Fruit fly (Drosophila melanogaster): Measurements from ENCODE around the gene CG43115.
A peak's percentile ranks its signal among the peaks of the same experiment; 100 is the strongest.

CG43115 gene

DNA sequence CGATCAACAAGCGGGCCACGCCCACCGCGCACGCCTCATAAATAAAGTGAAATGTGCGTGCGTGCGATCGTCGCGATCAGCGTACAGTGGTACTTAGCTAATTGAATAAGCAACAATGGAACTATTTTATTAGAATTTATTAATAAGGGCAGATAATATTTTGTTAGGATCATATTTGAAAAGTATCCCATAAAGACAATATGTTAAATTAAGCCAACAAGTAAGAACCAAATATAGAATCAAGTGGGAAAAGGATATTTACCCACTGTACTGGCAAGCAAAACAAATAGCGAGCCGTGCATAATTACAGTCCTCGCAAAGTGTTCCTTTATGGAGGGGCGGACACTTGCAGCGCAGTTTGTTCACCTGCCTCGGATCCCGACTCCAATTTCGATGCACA is 44.1 kb downstream of the CG43115 start (continued):
- peak; percentile 61; the same call in 2 of the 3 replicates for TF ChIP-seq CG8119 (GFP tag; IDR thresholded peaks at IDR 0.05)
- TF ChIP-seq topi (GFP tag; optimal IDR thresholded peaks at IDR 0.05): peak; percentile 67
- peak; percentile 63 for TF ChIP-seq CG31627 (GFP tag; optimal IDR thresholded peaks at IDR 0.05)
- no peak for TF ChIP-seq CG16779 (tag; optimal IDR thresholded peaks at IDR 0.05)
- TF ChIP-seq dac (GFP tag; optimal IDR thresholded peaks at IDR 0.05): no peak
- TF ChIP-seq CG3032 (tag; optimal IDR thresholded peaks at IDR 0.05): peak; percentile 62
- peak; percentile 56 for TF ChIP-seq CG8632 (GFP tag; optimal IDR thresholded peaks at IDR 0.05)
- TF ChIP-seq fd59A (GFP tag; optimal IDR thresholded peaks at IDR 0.05): peak; percentile 43
- TF ChIP-seq Eip93F (GFP tag; optimal IDR thresholded peaks at IDR 0.05): no peak
- TF ChIP-seq Sox15 (GFP tag; optimal IDR thresholded peaks at IDR 0.05): peak; percentile 18
- peak; percentile 61 for TF ChIP-seq CG3919 (GFP tag; optimal IDR thresholded peaks at IDR 0.05)
- TF ChIP-seq dsx (GFP tag; optimal IDR thresholded peaks at IDR 0.05; ENCODE audit: poor library complexity, severe bottlenecking): peak; percentile 41
- peak; percentile 58 for TF ChIP-seq OdsH (GFP tag; optimal IDR thresholded peaks at IDR 0.05)
- TF ChIP-seq acj6 (GFP tag; optimal IDR thresholded peaks at IDR 0.05): peak; percentile 37
- peak; percentile 41 for TF ChIP-seq spab (GFP tag; optimal IDR thresholded peaks at IDR 0.05)
- peak; percentile 49 for TF ChIP-seq Ets96B (tag; optimal IDR thresholded peaks at IDR 0.05)

dm6 chrX:6021414-6021813 is 44.8 kb downstream of the CG43115 start:
- TF ChIP-seq fkh (GFP tag; optimal IDR thresholded peaks at IDR 0.05) (no peak), svp (GFP tag) (peak; percentile 81), CG6163 (GFP tag; IDR thresholded peaks at IDR 0.05) (no peak), CG11762 (GFP tag; optimal IDR thresholded peaks at IDR 0.05; ENCODE audit: insufficient read depth) (no peak), CG9139 (GFP tag; optimal IDR thresholded peaks at IDR 0.05) (no peak), pdm3 (GFP tag; optimal IDR thresholded peaks at IDR 0.05) (peak; percentile 45), Gug (GFP tag; IDR thresholded peaks at IDR 0.05) (no peak), CG16779 (tag; optimal IDR thresholded peaks at IDR 0.05) (no peak), Sox14 (GFP tag; optimal IDR thresholded peaks at IDR 0.05) (peak; percentile 30), CG31627 (GFP tag; optimal IDR thresholded peaks at IDR 0.05) (peak; percentile 54), dac (GFP tag; optimal IDR thresholded peaks at IDR 0.05) (no peak), CG1621 (tag; optimal IDR thresholded peaks at IDR 0.05) (no peak), CG3919 (GFP tag; optimal IDR thresholded peaks at IDR 0.05) (peak; percentile 50), Eip93F (GFP tag; optimal IDR thresholded peaks at IDR 0.05) (no peak), salr (GFP tag; optimal IDR thresholded peaks at IDR 0.05) (peak in 1 of 2 experiments; percentile 0), CG6808 (GFP tag; optimal IDR thresholded peaks at IDR 0.05) (no peak), Eip75B (GFP tag; optimal IDR thresholded peaks at IDR 0.05) (peak; percentile 40), cyc (GFP tag; optimal IDR thresholded peaks at IDR 0.05) (peak; percentile 54), topi (GFP tag; optimal IDR thresholded peaks at IDR 0.05) (peak; percentile 61), Sox15 (GFP tag; optimal IDR thresholded peaks at IDR 0.05) (no peak), Hr38 (GFP tag; optimal IDR thresholded peaks at IDR 0.05) (no peak), CG11294 (GFP tag; IDR thresholded peaks at IDR 0.05) (no peak), vri (GFP tag; optimal IDR thresholded peaks at IDR 0.05) (peak; percentile 51), esn (GFP tag; optimal IDR thresholded peaks at IDR 0.05) (peak; percentile 61), net (GFP tag; optimal IDR thresholded peaks at IDR 0.05) (no peak), CG3032 (tag; optimal IDR thresholded peaks at IDR 0.05) (no peak), fd59A (GFP tag; optimal IDR thresholded peaks at IDR 0.05) (no peak), Hr4 (GFP tag; optimal IDR thresholded peaks at IDR 0.05) (no peak), Ets21C (GFP tag; optimal IDR thresholded peaks at IDR 0.05) (peak; percentile 26), eg (GFP tag; IDR thresholded peaks at IDR 0.05) (no peak), CG8319 (GFP tag; optimal IDR thresholded peaks at IDR 0.05) (no peak), acj6 (GFP tag; optimal IDR thresholded peaks at IDR 0.05) (peak; percentile 33), CG32006 (GFP tag; optimal IDR thresholded peaks at IDR 0.05) (no peak), Sox102F (GFP tag; optimal IDR thresholded peaks at IDR 0.05) (peak; percentile 66), CG10669 (GFP tag; optimal IDR thresholded peaks at IDR 0.05) (peak; percentile 12), CG11902 (GFP tag; optimal IDR thresholded peaks at IDR 0.05) (no peak), fd85E (GFP tag; optimal IDR thresholded peaks at IDR 0.05) (no peak), Smox (GFP tag; optimal IDR thresholded peaks at IDR 0.05) (peak; percentile 56), ss (GFP tag; optimal IDR thresholded peaks at IDR 0.05) (no peak), Lpt (GFP tag; optimal IDR thresholded peaks at IDR 0.05) (no peak), CG10631 (GFP tag; optimal IDR thresholded peaks at IDR 0.05) (peak; percentile 37), achi (GFP tag; optimal IDR thresholded peaks at IDR 0.05) (peak; percentile 6), CG6854 (GFP tag; optimal IDR thresholded peaks at IDR 0.05) (no peak)
